Worm (Caenorhabditis elegans) whole organism, midembryonic: ENCODE data around the gene str-200.

ENCODE experiments used
- cog-1 ChIP-seq: sonication (generic microtip); optimal IDR thresholded peaks from 2 replicates; lab custom pipeline; 2016; ENCODE audit warnings: missing genetic modification characterization, missing compliant biosample characterization
- klf-2 ChIP-seq: fragments of 200-800 bp; sonication (Bioruptor generic); conservative IDR thresholded peaks from 2 replicates; pipeline ENCODE4 v1.3.6; 2022; ENCODE audit warnings: missing genetic modification reagents, missing genetic modification characterization, missing compliant biosample characterization

- no peak for TF ChIP-seq cog-1 (tag; lab: Kevin White, UChicago)
- TF ChIP-seq klf-2 = no peak
Observed at ce11 chrV:17493732-17494131, 35.8 kb upstream of the str-200 start, which contains the start of gene fbxa-102.
